Fruit fly (Drosophila melanogaster) whole organism, pupa: ENCODE data around the gene ttm2.

Source experiments
- CG12605 ChIP-seq: fragments of 200-800 bp; sonication (Bioruptor generic); IDR thresholded peaks from 2 replicates; pipeline ENCODE4 v1.3.6; 2022; ENCODE audit warnings: missing biosample characterization, missing genetic modification characterization
- CG13204 ChIP-seq: fragments of 200-800 bp; sonication (Bioruptor generic); optimal IDR thresholded peaks from 2 replicates; lab custom pipeline; 2018; ENCODE audit warnings: missing biosample characterization, mild to moderate bottlenecking, missing genetic modification characterization, moderate library complexity
- CG14655 ChIP-seq: fragments of 200-800 bp; sonication (Bioruptor generic); optimal IDR thresholded peaks from 3 replicates; lab custom pipeline; 2017; ENCODE audit warnings: mild to moderate bottlenecking, missing biosample characterization, missing genetic modification reagents, missing genetic modification characterization
- CG15710 ChIP-seq: fragments of 200-800 bp; sonication (Bioruptor generic); optimal IDR thresholded peaks from 2 replicates; lab custom pipeline; 2018; ENCODE audit warnings: missing biosample characterization, mild to moderate bottlenecking, missing genetic modification characterization, moderate library complexity
- CG4496 ChIP-seq: fragments of 200-800 bp; sonication (Bioruptor generic); IDR thresholded peaks from 3 replicates; pipeline ENCODE4 v1.3.6; 2022; ENCODE audit warnings: missing biosample characterization, missing genetic modification characterization
- CG8159 ChIP-seq: fragments of 200-800 bp; sonication (Bioruptor generic); optimal IDR thresholded peaks from 3 replicates; lab custom pipeline; 2018; ENCODE audit warnings: missing biosample characterization, mild to moderate bottlenecking, missing genetic modification characterization, moderate library complexity
- CG9948 ChIP-seq: fragments of 200-800 bp; sonication (Bioruptor generic); optimal IDR thresholded peaks from 2 replicates; lab custom pipeline; 2018; ENCODE audit warnings: missing biosample characterization, mild to moderate bottlenecking, missing genetic modification characterization, moderate library complexity
- EcR ChIP-seq: fragments of 200-800 bp; sonication (Bioruptor generic); optimal IDR thresholded peaks from 3 replicates; lab custom pipeline; 2019; ENCODE audit warnings: missing biosample characterization, missing genetic modification characterization, mild to moderate bottlenecking, moderate library complexity, missing genetic modification reagents
- Ets98B ChIP-seq: fragments of 200-800 bp; sonication (Bioruptor generic); IDR thresholded peaks from 2 replicates; pipeline ENCODE4 v1.3.6; 2022; ENCODE audit warnings: missing biosample characterization, missing genetic modification characterization
- gl ChIP-seq: fragments of 200-800 bp; sonication (Bioruptor generic); optimal IDR thresholded peaks from 2 replicates; lab custom pipeline; 2018; ENCODE audit warnings: missing biosample characterization, mild to moderate bottlenecking, missing genetic modification characterization

dm6 chr3L:264378-265151 is 10.4 kb upstream of the ttm2 start, which contains the start of the genes Tudor-SN and mRpL17:
- no peak for TF ChIP-seq Ets98B (GFP tag; lab: Robert Waterston, UW)
- peak; percentile 41; the same call in 1 of the 3 replicates for TF ChIP-seq CG4496 (GFP tag; lab: Robert Waterston, UW)
- peak; percentile 13 for TF ChIP-seq CG15710 (tag; lab: Kevin White, UChicago)
- TF ChIP-seq gl, result no peak
- no peak for TF ChIP-seq EcR
- TF ChIP-seq CG14655, result no peak
- peak; percentile 7 for TF ChIP-seq CG8159 (tag; lab: Kevin White, UChicago)
- no peak for TF ChIP-seq CG13204 (GFP tag; lab: Kevin White, UChicago)
- TF ChIP-seq CG12605 (GFP tag; lab: Robert Waterston, UW), result no peak
- TF ChIP-seq CG9948 (tag; lab: Kevin White, UChicago), result no peak
